Fruit fly (Drosophila melanogaster) whole organism, embryonic: ENCODE data around the gene tank.

Experiments
- CG10543 ChIP-seq: fragments of 200-800 bp; sonication (Bioruptor generic); optimal IDR thresholded peaks from 3 replicates; lab custom pipeline; 2017; ENCODE audit warnings: missing biosample characterization, mild to moderate bottlenecking, missing genetic modification characterization, moderate library complexity
- CG12769 ChIP-seq: fragments of 200-800 bp; sonication (Bioruptor generic); optimal IDR thresholded peaks from 2 replicates; lab custom pipeline; 2019; ENCODE audit warnings: missing biosample characterization, mild to moderate bottlenecking, missing genetic modification characterization, moderate library complexity
- CG13424 ChIP-seq: fragments of 200-800 bp; sonication (Bioruptor generic); optimal IDR thresholded peaks from 2 replicates; lab custom pipeline; 2019; ENCODE audit warnings: missing biosample characterization, mild to moderate bottlenecking, missing genetic modification characterization, moderate library complexity
- CG16813 ChIP-seq: fragments of 200-800 bp; sonication (Bioruptor generic); IDR thresholded peaks from 3 replicates; pipeline ENCODE4 v1.3.6; 2022; ENCODE audit warnings: missing biosample characterization, missing genetic modification characterization; ENCODE audit not compliant: partially characterized antibody
- CG16863 ChIP-seq: fragments of 200-800 bp; sonication (Bioruptor generic); optimal IDR thresholded peaks from 3 replicates; lab custom pipeline; 2016; ENCODE audit warnings: missing biosample characterization, missing genetic modification characterization
- CG17912 ChIP-seq: fragments of 200-800 bp; sonication (Bioruptor generic); optimal IDR thresholded peaks from 2 replicates; lab custom pipeline; 2018; ENCODE audit warnings: missing biosample characterization, mild to moderate bottlenecking, missing genetic modification characterization
- CG3163 ChIP-seq: fragments of 200-800 bp; sonication (Bioruptor generic); optimal IDR thresholded peaks from 3 replicates; lab custom pipeline; 2016; ENCODE audit warnings: missing biosample characterization, missing genetic modification characterization
- CG34376 ChIP-seq: fragments of 200-800 bp; sonication (Bioruptor generic); optimal IDR thresholded peaks from 2 replicates; lab custom pipeline; 2018; ENCODE audit warnings: missing biosample characterization, mild to moderate bottlenecking, missing genetic modification characterization
- CG43689 ChIP-seq: fragments of 200-800 bp; sonication (Bioruptor generic); IDR thresholded peaks from 2 replicates; pipeline ENCODE4 v1.3.6; 2022; ENCODE audit warnings: missing biosample characterization, missing genetic modification characterization
- CG4730 ChIP-seq: fragments of 200-800 bp; sonication (Bioruptor generic); IDR thresholded peaks from 2 replicates; pipeline ENCODE4 v1.3.6; 2022; ENCODE audit warnings: missing biosample characterization, missing genetic modification characterization
- CG6175 ChIP-seq: fragments of 200-800 bp; sonication (Bioruptor generic); IDR thresholded peaks from 3 replicates; pipeline ENCODE4 v1.3.6; 2022; ENCODE audit warnings: missing biosample characterization, missing genetic modification characterization
- CG6254 ChIP-seq: fragments of 200-800 bp; sonication (Bioruptor generic); optimal IDR thresholded peaks from 3 replicates; lab custom pipeline; 2017; ENCODE audit warnings: mild to moderate bottlenecking, missing biosample characterization, missing genetic modification reagents, missing genetic modification characterization
- CG8388 ChIP-seq: fragments of 200-800 bp; sonication (Bioruptor generic); optimal IDR thresholded peaks from 2 replicates; lab custom pipeline; 2019; ENCODE audit warnings: missing biosample characterization, mild to moderate bottlenecking, missing genetic modification characterization, moderate library complexity
- CG9215 ChIP-seq: fragments of 200-800 bp; sonication (Bioruptor generic); IDR thresholded peaks from 2 replicates; pipeline ENCODE4 v1.3.6; 2022; ENCODE audit warnings: missing biosample characterization, missing genetic modification characterization
- D19B ChIP-seq: fragments of 200-800 bp; sonication (Bioruptor generic); optimal IDR thresholded peaks from 2 replicates; lab custom pipeline; 2017; ENCODE audit warnings: missing biosample characterization, mild to moderate bottlenecking, missing genetic modification characterization
- Doc3 ChIP-seq: fragments of 200-800 bp; sonication (Bioruptor generic); IDR thresholded peaks from 3 replicates; pipeline ENCODE4 v1.3.6; 2022; ENCODE audit warnings: missing biosample characterization, missing genetic modification characterization; ENCODE audit not compliant: partially characterized antibody
- Hmr ChIP-seq: fragments of 200-800 bp; sonication (Bioruptor generic); optimal IDR thresholded peaks from 3 replicates; lab custom pipeline; 2017; ENCODE audit warnings: mild to moderate bottlenecking, missing biosample characterization, missing genetic modification reagents, missing genetic modification characterization
- Jarid2 ChIP-seq: fragments of 200-800 bp; sonication (Bioruptor generic); optimal IDR thresholded peaks from 3 replicates; lab custom pipeline; 2017; ENCODE audit warnings: mild to moderate bottlenecking, missing biosample characterization, missing genetic modification reagents, missing genetic modification characterization
- NC2α ChIP-seq: fragments of 200-800 bp; sonication (Bioruptor generic); optimal IDR thresholded peaks from 2 replicates; lab custom pipeline; 2016; ENCODE audit warnings: missing biosample characterization, missing genetic modification characterization
- NC2β ChIP-seq: fragments of 200-800 bp; sonication (Bioruptor generic); optimal IDR thresholded peaks from 2 replicates; lab custom pipeline; 2016; ENCODE audit warnings: missing biosample characterization, missing genetic modification characterization
- PHDP ChIP-seq: fragments of 200-800 bp; sonication (Bioruptor generic); optimal IDR thresholded peaks from 3 replicates; lab custom pipeline; 2018; ENCODE audit warnings: missing biosample characterization, mild to moderate bottlenecking, missing genetic modification characterization, moderate library complexity
- Usf ChIP-seq: fragments of 200-800 bp; sonication (Bioruptor generic); optimal IDR thresholded peaks from 2 replicates; lab custom pipeline; 2017; ENCODE audit warnings: missing genotype, missing biosample characterization, missing genetic modification characterization
- Xrp1 ChIP-seq: fragments of 200-800 bp; sonication (Bioruptor generic); IDR thresholded peaks from 2 replicates; pipeline ENCODE4 v1.3.6; 2022; ENCODE audit warnings: missing biosample characterization, missing genetic modification characterization
- ab ChIP-seq: fragments of 200-800 bp; sonication (Bioruptor generic); optimal IDR thresholded peaks from 2 replicates; lab custom pipeline; 2016; ENCODE audit warnings: missing biosample characterization, missing genetic modification characterization
- ase ChIP-seq: fragments of 200-800 bp; sonication (Bioruptor generic); IDR thresholded peaks from 3 replicates; pipeline ENCODE4 v1.3.6; 2022; ENCODE audit warnings: missing biosample characterization, missing genetic modification characterization
- cg ChIP-seq: fragments of 200-800 bp; sonication (Bioruptor generic); optimal IDR thresholded peaks from 3 replicates; lab custom pipeline; 2019; ENCODE audit warnings: missing biosample characterization, mild to moderate bottlenecking, missing genetic modification characterization, moderate library complexity
- chinmo ChIP-seq: fragments of 200-800 bp; sonication (Bioruptor generic); IDR thresholded peaks from 4 replicates; pipeline ENCODE4 v1.3.6; 2022; ENCODE audit warnings: missing biosample characterization, missing genetic modification characterization; ENCODE audit not compliant: partially characterized antibody
- crol ChIP-seq: fragments of 200-800 bp; sonication (Bioruptor generic); IDR thresholded peaks from 2 replicates; pipeline ENCODE4 v1.3.6; 2022; ENCODE audit warnings: missing biosample characterization, missing genetic modification characterization
- cwo ChIP-seq: fragments of 200-800 bp; sonication (Bioruptor generic); optimal IDR thresholded peaks from 3 replicates; lab custom pipeline; 2017; ENCODE audit warnings: missing biosample characterization, missing genetic modification characterization, mild to moderate bottlenecking, moderate library complexity, missing genetic modification reagents
- dmrt99B ChIP-seq: fragments of 200-800 bp; sonication (Bioruptor generic); optimal IDR thresholded peaks from 2 replicates; lab custom pipeline; 2018; ENCODE audit warnings: missing biosample characterization, mild to moderate bottlenecking, missing genetic modification characterization, moderate library complexity
- emc ChIP-seq: fragments of 200-800 bp; sonication (Bioruptor generic); optimal IDR thresholded peaks from 2 replicates; lab custom pipeline; 2016; ENCODE audit warnings: missing biosample characterization, missing genetic modification characterization
- ems ChIP-seq: fragments of 200-800 bp; sonication (Bioruptor generic); optimal IDR thresholded peaks from 3 replicates; lab custom pipeline; 2016; ENCODE audit warnings: missing biosample characterization, missing genetic modification characterization
- fd96Cb ChIP-seq: fragments of 200-800 bp; sonication (Bioruptor generic); optimal IDR thresholded peaks from 2 replicates; lab custom pipeline; 2018; ENCODE audit warnings: missing biosample characterization, mild to moderate bottlenecking, missing genetic modification characterization, moderate library complexity
- gce ChIP-seq: fragments of 200-800 bp; sonication (Bioruptor generic); IDR thresholded peaks from 3 replicates; pipeline ENCODE4 v1.3.6; 2022; ENCODE audit warnings: missing biosample characterization, missing genetic modification characterization
- h ChIP-seq: fragments of >200 bp; optimal IDR thresholded peaks from 2 replicates; lab custom pipeline; 2017
- her ChIP-seq: fragments of 200-800 bp; sonication (Bioruptor generic); optimal IDR thresholded peaks from 2 replicates; lab custom pipeline; 2016; ENCODE audit warnings: missing biosample characterization, missing genetic modification characterization
- hkb ChIP-seq, 2 experiments: fragments of 200-800 bp in 1 of 2; fragments of >200 bp in 1 of 2; sonication (Bioruptor generic) in 1 of 2; IDR thresholded peaks in 1 of 2; optimal IDR thresholded peaks in 1 of 2; 2 replicates each; pipeline versions ENCODE4 v1.3.6 to Lab custom; 2017 to 2022; ENCODE audit warnings: missing biosample characterization in 1 of 2, missing genetic modification characterization in 1 of 2
- ind ChIP-seq: fragments of 200-800 bp; sonication (Bioruptor generic); optimal IDR thresholded peaks from 3 replicates; lab custom pipeline; 2016; ENCODE audit warnings: missing biosample characterization, missing genetic modification characterization
- lilli ChIP-seq: fragments of 200-800 bp; sonication (Bioruptor generic); optimal IDR thresholded peaks from 3 replicates; lab custom pipeline; 2016; ENCODE audit warnings: missing biosample characterization, missing genetic modification characterization
- otp ChIP-seq: fragments of 200-800 bp; sonication (Bioruptor generic); IDR thresholded peaks from 3 replicates; pipeline ENCODE4, ENCODE4 v1.3.6; 2022; ENCODE audit warnings: missing biosample characterization, missing genetic modification characterization
- run ChIP-seq: fragments of 200-800 bp; sonication (Bioruptor generic); optimal IDR thresholded peaks from 3 replicates; lab custom pipeline; 2018; ENCODE audit warnings: missing biosample characterization, mild to moderate bottlenecking, missing genetic modification characterization
- sens ChIP-seq: fragments of 200-800 bp; sonication (Bioruptor generic); peaks from one replicate; lab custom pipeline; 2016; ENCODE audit warnings: missing biosample characterization, missing genetic modification characterization
- shn ChIP-seq: fragments of 200-800 bp; sonication (Bioruptor generic); optimal IDR thresholded peaks from 3 replicates; lab custom pipeline; 2016; ENCODE audit warnings: missing biosample characterization, missing genetic modification characterization
- slp2 ChIP-seq: fragments of 200-800 bp; sonication (Bioruptor generic); optimal IDR thresholded peaks from 2 replicates; lab custom pipeline; 2016; ENCODE audit warnings: missing biosample characterization, missing genetic modification characterization
- sr ChIP-seq: fragments of 200-800 bp; sonication (Bioruptor generic); IDR thresholded peaks from 3 replicates; pipeline ENCODE4 v1.3.6; 2022; ENCODE audit warnings: missing biosample characterization, missing genetic modification characterization
- sug ChIP-seq: fragments of 200-800 bp; optimal IDR thresholded peaks from 2 replicates; lab custom pipeline; 2019; ENCODE audit warnings: missing biosample characterization, mild to moderate bottlenecking, missing genetic modification characterization, moderate library complexity
- trh ChIP-seq: fragments of 200-800 bp; sonication (Bioruptor generic); optimal IDR thresholded peaks from 2 replicates; lab custom pipeline; 2016; ENCODE audit warnings: missing biosample characterization, missing genetic modification characterization
- twi ChIP-seq: fragments of 200-800 bp; optimal IDR thresholded peaks from 2 replicates; lab custom pipeline; 2019; ENCODE audit warnings: missing biosample characterization, mild to moderate bottlenecking, missing genetic modification characterization, moderate library complexity
- unc-4 ChIP-seq: fragments of 200-800 bp; sonication (Bioruptor generic); IDR thresholded peaks from 2 replicates; pipeline ENCODE4 v1.3.6; 2022; ENCODE audit warnings: missing biosample characterization, missing genetic modification characterization; ENCODE audit not compliant: partially characterized antibody
- zfh2 ChIP-seq: fragments of 200-800 bp; sonication (Bioruptor generic); optimal IDR thresholded peaks from 2 replicates; lab custom pipeline; 2016; ENCODE audit warnings: missing biosample characterization, missing genetic modification characterization

tank gene

dm6 chr2L:4837772-4838397 lies at the start of gene tank, which contains the start of gene CG12194 (continued):
- peak; percentile 99 for TF ChIP-seq zfh2 (GFP tag; lab: Kevin White, UChicago)
- peak; percentile 97 for TF ChIP-seq CG9215 (GFP tag; lab: Robert Waterston, UW)
- TF ChIP-seq hkb (optimal IDR thresholded peaks at IDR 0.05; lab: Kevin White, UChicago): peak; percentile 82
- peak; percentile 100 for TF ChIP-seq hkb (GFP tag; IDR thresholded peaks at IDR 0.05; lab: Robert Waterston, UW)
- peak; percentile 100 for TF ChIP-seq Xrp1 (GFP tag; lab: Robert Waterston, UW)
- peak; percentile 94 for TF ChIP-seq CG3163 (GFP tag; lab: Kevin White, UChicago)
- TF ChIP-seq CG16863 (GFP tag; lab: Kevin White, UChicago): peak; percentile 99
- peak; percentile 82; the same call in 2 of the 3 replicates for TF ChIP-seq Doc3 (GFP tag; lab: Robert Waterston, UW)
- peak; percentile 99 for TF ChIP-seq fd96Cb (tag; lab: Kevin White, UChicago)
- TF ChIP-seq CG16813 (GFP tag; lab: Robert Waterston, UW): peak; percentile 82
- TF ChIP-seq ab: peak; percentile 98
- peak; percentile 100 for TF ChIP-seq sens (GFP tag; lab: Kevin White, UChicago)
- TF ChIP-seq CG34376 (GFP tag; lab: Kevin White, UChicago): peak; percentile 82
- TF ChIP-seq shn (GFP tag; lab: Kevin White, UChicago): peak; percentile 99
- peak; percentile 99 for TF ChIP-seq PHDP
- peak; percentile 98 for TF ChIP-seq trh (GFP tag; lab: Kevin White, UChicago)
- peak; percentile 96 for TF ChIP-seq run
- peak; percentile 99 for TF ChIP-seq ind (GFP tag; lab: Kevin White, UChicago)
- peak; percentile 99 for TF ChIP-seq slp2 (GFP tag; lab: Kevin White, UChicago)
- peak; percentile 98 for TF ChIP-seq CG6175 (GFP tag; lab: Robert Waterston, UW)
- TF ChIP-seq Hmr (GFP tag; lab: Kevin White, UChicago): peak; percentile 99
- TF ChIP-seq her (GFP tag; lab: Kevin White, UChicago): peak; percentile 97
- peak; percentile 81 for TF ChIP-seq CG10543
- TF ChIP-seq emc (GFP tag; lab: Kevin White, UChicago): peak; percentile 98
- TF ChIP-seq CG43689 (GFP tag; lab: Robert Waterston, UW): peak; percentile 99
- TF ChIP-seq h (lab: Kevin White, UChicago): no peak
- peak; percentile 87 for TF ChIP-seq Jarid2
- peak; percentile 99 for TF ChIP-seq dmrt99B (tag; lab: Kevin White, UChicago)
- TF ChIP-seq NC2α (GFP tag; lab: Kevin White, UChicago): peak; percentile 98
- peak; percentile 97 for TF ChIP-seq CG6254
- TF ChIP-seq twi: peak; percentile 91
- peak; percentile 97 for TF ChIP-seq CG13424 (tag; lab: Kevin White, UChicago)
- peak; percentile 99 for TF ChIP-seq NC2β (GFP tag; lab: Kevin White, UChicago)
- peak; percentile 99 for TF ChIP-seq otp (GFP tag; lab: Robert Waterston, UW)
- peak; percentile 98 for TF ChIP-seq CG8388
- TF ChIP-seq ase (GFP tag; lab: Robert Waterston, UW): peak; percentile 99
- peak; percentile 99 for TF ChIP-seq gce
- TF ChIP-seq cg (GFP tag; lab: Kevin White, UChicago): no peak
- TF ChIP-seq lilli (GFP tag; lab: Kevin White, UChicago): peak; percentile 99
- TF ChIP-seq, all 482 proteins: peak for 462

dm6 chr2L:4886645-4887044 lies 48.8 kb upstream of the tank start:
- TF ChIP-seq CG17912 (GFP tag; lab: Kevin White, UChicago) (peak; percentile 4), Usf (GFP tag; lab: Kevin White, UChicago) (no peak), ems (no peak), CG12769 (tag; lab: Kevin White, UChicago) (peak; percentile 86), cwo (GFP tag; lab: Kevin White, UChicago) (peak; percentile 31), sr (GFP tag; lab: Robert Waterston, UW) (peak; percentile 40; the same call in 1 of the 3 replicates), hkb (optimal IDR thresholded peaks at IDR 0.05; lab: Kevin White, UChicago) (no peak), hkb (GFP tag; IDR thresholded peaks at IDR 0.05; lab: Robert Waterston, UW) (no peak), D19B (no peak), crol (GFP tag; lab: Robert Waterston, UW) (0 out of 2 replicates have a peak, but pooled peaks have one; percentile 38), sens (GFP tag; lab: Kevin White, UChicago) (peak; percentile 35), CG4730 (GFP tag; lab: Robert Waterston, UW) (no peak), sug (tag; lab: Kevin White, UChicago) (peak; percentile 28), chinmo (GFP tag; lab: Robert Waterston, UW) (0 out of 4 replicates have a peak, but pooled peaks have one; percentile 53), unc-4 (GFP tag; lab: Robert Waterston, UW) (no peak), cg (GFP tag; lab: Kevin White, UChicago) (peak; percentile 69)
